Worm (Caenorhabditis elegans) whole organism, young adult: ENCODE results near the gene npr-28.

Source experiments
- B0035.1 ChIP-seq: sonication (generic microtip); optimal IDR thresholded peaks from 2 replicates; lab custom pipeline; 2016; ENCODE audit warnings: missing genetic modification characterization, mild to moderate bottlenecking, missing compliant biosample characterization, missing genotype, missing genetic modification reagents
- F22D6.2 ChIP-seq: sonication (generic microtip); optimal IDR thresholded peaks from 2 replicates; lab custom pipeline; 2016; ENCODE audit warnings: mild to moderate bottlenecking, missing genetic modification characterization, missing compliant biosample characterization
- F23B12.7 ChIP-seq: sonication (generic microtip); optimal IDR thresholded peaks from 2 replicates; lab custom pipeline; 2017; ENCODE audit warnings: missing genetic modification characterization, mild to moderate bottlenecking, missing compliant biosample characterization, antibody characterized with exemption, moderate library complexity; ENCODE audit not compliant: insufficient read depth
- F33H1.4 ChIP-seq: fragments of 200-800 bp; sonication (Bioruptor generic); IDR thresholded peaks from 2 replicates; pipeline ENCODE4 v1.3.6; 2022; ENCODE audit warnings: missing genetic modification reagents, missing genetic modification characterization, missing compliant biosample characterization
- F37B4.10 ChIP-seq: fragments of 200-800 bp; sonication (Bioruptor generic); IDR thresholded peaks from 2 replicates; pipeline ENCODE4 v1.3.6; 2022; ENCODE audit warnings: missing genetic modification characterization, missing compliant biosample characterization
- F49E8.2 ChIP-seq: sonication (generic microtip); optimal IDR thresholded peaks from 3 replicates; lab custom pipeline; 2017; ENCODE audit warnings: missing genetic modification characterization, mild to moderate bottlenecking, missing compliant biosample characterization, antibody characterized with exemption, moderate library complexity; ENCODE audit not compliant: insufficient read depth
- F57C9.4 ChIP-seq: sonication (generic microtip); optimal IDR thresholded peaks from 2 replicates; lab custom pipeline; 2017; ENCODE audit warnings: mild to moderate bottlenecking, missing genetic modification characterization, missing compliant biosample characterization
- T07F8.4 ChIP-seq: sonication (generic microtip); optimal IDR thresholded peaks from 2 replicates; lab custom pipeline; 2016; ENCODE audit warnings: mild to moderate bottlenecking, missing genetic modification characterization, moderate library complexity, missing compliant biosample characterization
- T26A5.8 ChIP-seq: sonication (generic microtip); optimal IDR thresholded peaks from 2 replicates; lab custom pipeline; 2016; ENCODE audit warnings: missing genetic modification characterization, missing compliant biosample characterization
- Y53F4B.3 ChIP-seq: fragments of 200-800 bp; sonication (Bioruptor generic); IDR thresholded peaks from 2 replicates; pipeline ENCODE4 v1.3.6; 2022; ENCODE audit warnings: missing genetic modification reagents, missing genetic modification characterization, missing compliant biosample characterization
- Y56A3A.18 ChIP-seq: fragments of 200-800 bp; sonication (Bioruptor generic); IDR thresholded peaks from 2 replicates; pipeline ENCODE4 v1.3.6; 2022; ENCODE audit warnings: missing genetic modification reagents, missing genetic modification characterization, missing compliant biosample characterization
- Y67H2A.10 ChIP-seq: fragments of 200-800 bp; sonication (Bioruptor generic); conservative IDR thresholded peaks from 2 replicates; pipeline ENCODE4 v1.3.6; 2022; ENCODE audit warnings: missing genetic modification reagents, missing genetic modification characterization, missing compliant biosample characterization
- ama-1 ChIP-seq, 3 experiments: fragments of 150-350 bp in 1 of 3; sonication (generic microtip) in 2 of 3; optimal IDR thresholded peaks; 2 replicates each; lab custom pipeline; 2014 to 2018; ENCODE audit warnings: missing biosample characterization in 2 of 3, missing genetic modification characterization in 2 of 3, missing genetic modification reagents in 2 of 3
- aptf-2 ChIP-seq: fragments of 200-800 bp; sonication (Bioruptor generic); conservative IDR thresholded peaks from 2 replicates; pipeline ENCODE4 v1.3.6; 2022; ENCODE audit warnings: missing genetic modification reagents, missing genetic modification characterization, missing compliant biosample characterization
- athp-1 ChIP-seq: sonication (generic microtip); optimal IDR thresholded peaks from 2 replicates; lab custom pipeline; 2017; ENCODE audit warnings: mild to moderate bottlenecking, missing genetic modification characterization, missing compliant biosample characterization
- attf-3 ChIP-seq: fragments of 200-800 bp; sonication (Bioruptor generic); conservative IDR thresholded peaks from 2 replicates; pipeline ENCODE4 v1.3.6; 2022; ENCODE audit warnings: missing genetic modification reagents, missing genetic modification characterization, missing compliant biosample characterization
- ccch-3 ChIP-seq: fragments of 200-800 bp; sonication (Bioruptor generic); optimal IDR thresholded peaks from 2 replicates; lab custom pipeline; 2018; ENCODE audit warnings: mild to moderate bottlenecking, missing genetic modification characterization, missing compliant biosample characterization
- cebp-2 ChIP-seq: fragments of 200-800 bp; sonication (Bioruptor generic); IDR thresholded peaks from 2 replicates; pipeline ENCODE4 v1.3.6; 2022; ENCODE audit warnings: missing genetic modification characterization, missing compliant biosample characterization
- ceh-27 ChIP-seq: fragments of 200-800 bp; sonication (Bioruptor generic); optimal IDR thresholded peaks from 2 replicates; lab custom pipeline; 2018; ENCODE audit warnings: mild to moderate bottlenecking, missing genetic modification characterization, moderate library complexity, missing compliant biosample characterization
- ceh-40 ChIP-seq: fragments of 200-800 bp; sonication (Bioruptor generic); IDR thresholded peaks from 2 replicates; pipeline ENCODE4 v1.3.6; 2022; ENCODE audit warnings: missing genetic modification characterization, missing compliant biosample characterization
- ceh-79 ChIP-seq: sonication (generic microtip); optimal IDR thresholded peaks from 2 replicates; lab custom pipeline; 2017; ENCODE audit warnings: mild to moderate bottlenecking, missing genetic modification characterization, missing compliant biosample characterization
- efl-1 ChIP-seq: fragments of 150-350 bp; optimal IDR thresholded peaks from 2 replicates; lab custom pipeline; 2014; ENCODE audit warnings: missing biosample characterization, missing genetic modification reagents, missing genetic modification characterization
- ekl-4 ChIP-seq: fragments of 200-800 bp; sonication (Bioruptor generic); IDR thresholded peaks from 2 replicates; pipeline ENCODE4 v1.3.6; 2022; ENCODE audit warnings: missing genetic modification reagents, missing genetic modification characterization, missing compliant biosample characterization
- fkh-3 ChIP-seq: sonication (generic microtip); optimal IDR thresholded peaks from 2 replicates; lab custom pipeline; 2016; ENCODE audit warnings: mild to moderate bottlenecking, missing genetic modification characterization, missing compliant biosample characterization
- hlh-26 ChIP-seq: fragments of 200-800 bp; sonication (Bioruptor generic); conservative IDR thresholded peaks from 2 replicates; pipeline ENCODE4 v1.3.6; 2022; ENCODE audit warnings: missing genetic modification reagents, missing genetic modification characterization, missing compliant biosample characterization
- hmg-20 ChIP-seq: fragments of 200-800 bp; sonication (Bioruptor generic); IDR thresholded peaks from 2 replicates; pipeline ENCODE4 v1.3.6; 2022; ENCODE audit warnings: missing genetic modification reagents, missing genetic modification characterization, missing compliant biosample characterization
- let-607 ChIP-seq, 2 experiments: fragments of 200-800 bp in 1 of 2; sonication (Bioruptor generic) in 1 of 2; sonication (generic microtip) in 1 of 2; optimal IDR thresholded peaks; 2 replicates each; lab custom pipeline; 2016 to 2018; ENCODE audit warnings: mild to moderate bottlenecking in 2 of 2, missing compliant biosample characterization in 2 of 2, missing genetic modification characterization in 2 of 2, moderate library complexity in 2 of 2, missing genotype in 1 of 2
- lin-40 ChIP-seq: sonication (generic microtip); optimal IDR thresholded peaks from 2 replicates; lab custom pipeline; 2016; ENCODE audit warnings: missing genetic modification characterization, mild to moderate bottlenecking, missing compliant biosample characterization, missing genotype, missing genetic modification reagents
- lin-54 ChIP-seq: fragments of 200-800 bp; sonication (Bioruptor generic); optimal IDR thresholded peaks from 2 replicates; lab custom pipeline; 2018; ENCODE audit warnings: mild to moderate bottlenecking, missing genetic modification characterization, missing compliant biosample characterization
- mel-28 ChIP-seq: sonication (generic microtip); optimal IDR thresholded peaks from 2 replicates; lab custom pipeline; 2016; ENCODE audit warnings: borderline replicate concordance, mild to moderate bottlenecking, missing genetic modification characterization, missing compliant biosample characterization
- pha-4 ChIP-seq: fragments of 150-350 bp; sonication (generic microtip); optimal IDR thresholded peaks from 2 replicates; lab custom pipeline; 2014; ENCODE audit warnings: missing biosample characterization, missing genetic modification reagents, missing genetic modification characterization
- rpc-1 ChIP-seq, 2 experiments: fragments of 150-350 bp in 1 of 2; sonication (generic microtip) in 1 of 2; optimal IDR thresholded peaks; 2 replicates each; lab custom pipeline; 2014 to 2018; ENCODE audit warnings: missing biosample characterization in 1 of 2, missing genetic modification characterization in 1 of 2, missing genetic modification reagents in 1 of 2, missing genotype in 1 of 2
- snpc-1.1 ChIP-seq: sonication (generic microtip); optimal IDR thresholded peaks from 2 replicates; lab custom pipeline; 2017; ENCODE audit warnings: missing genetic modification characterization, mild to moderate bottlenecking, missing compliant biosample characterization, antibody characterized with exemption, moderate library complexity, missing genotype, missing genetic modification reagents; ENCODE audit not compliant: insufficient read depth
- snpc-3.4 ChIP-seq: sonication (generic microtip); optimal IDR thresholded peaks from 2 replicates; lab custom pipeline; 2017; ENCODE audit warnings: missing genetic modification characterization, mild to moderate bottlenecking, missing compliant biosample characterization, antibody characterized with exemption, moderate library complexity, missing genotype, missing genetic modification reagents
- snpc-4 ChIP-seq, 5 experiments: fragments of 150-350 bp in 1 of 5; sonication (generic microtip) in 4 of 5; optimal IDR thresholded peaks; 2 replicates each; lab custom pipeline; 2014 to 2018; ENCODE audit warnings: missing genetic modification characterization in 5 of 5, missing biosample characterization in 3 of 5, antibody characterized with exemption in 2 of 5, mild to moderate bottlenecking in 2 of 5, missing compliant biosample characterization in 2 of 5, missing genotype in 2 of 5, moderate library complexity in 2 of 5, missing genetic modification reagents in 1 of 5
- unc-62 ChIP-seq: fragments of 150-350 bp; optimal IDR thresholded peaks from 2 replicates; lab custom pipeline; 2014; ENCODE audit warnings: missing biosample characterization, missing genetic modification reagents, missing genetic modification characterization
- zim-3 ChIP-seq: sonication (generic microtip); optimal IDR thresholded peaks from 2 replicates; lab custom pipeline; 2017; ENCODE audit warnings: mild to moderate bottlenecking, missing genetic modification characterization, moderate library complexity, missing compliant biosample characterization
- ztf-6 ChIP-seq: fragments of 200-800 bp; sonication (Bioruptor generic); IDR thresholded peaks from 2 replicates; pipeline ENCODE4 v1.3.6; 2022; ENCODE audit warnings: missing genetic modification reagents, missing genetic modification characterization, missing compliant biosample characterization

npr-28 gene

DNA sequence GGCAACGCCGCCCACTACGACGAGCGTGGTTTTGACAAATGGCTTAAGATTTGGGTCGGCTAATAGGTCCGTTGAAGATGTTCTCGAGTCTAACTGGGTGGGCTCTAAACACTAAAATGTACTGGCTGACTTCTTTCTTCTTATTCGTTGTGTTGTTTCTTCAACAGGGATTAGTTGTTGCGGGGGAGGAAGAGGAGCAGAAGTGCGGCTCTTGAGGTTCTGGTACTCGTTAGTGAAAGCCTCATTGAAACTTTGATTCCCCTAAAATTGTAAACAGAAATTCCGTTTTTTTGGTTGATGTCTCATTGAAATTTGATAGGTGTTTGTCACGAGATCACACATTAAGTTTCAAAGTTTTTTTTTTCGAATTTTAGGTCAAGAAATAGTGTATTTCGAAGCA, 40.1 kb downstream of the npr-28 start:
- no peak for TF ChIP-seq F23B12.7 (tag; lab: Kevin White, UChicago)
- no peak for TF ChIP-seq F22D6.2 (tag; lab: Kevin White, UChicago)
- TF ChIP-seq B0035.1: no peak
- no peak for TF ChIP-seq lin-40
- TF ChIP-seq ceh-27 (GFP tag; lab: Kevin White, UChicago): no peak
- no peak for TF ChIP-seq Y67H2A.10 (GFP tag; lab: Robert Waterston, UW)
- no peak for TF ChIP-seq attf-3
- TF ChIP-seq T26A5.8: no peak
- TF ChIP-seq let-607 (tag; optimal IDR thresholded peaks at IDR 0.05; lab: Kevin White, UChicago): no peak
- no peak for TF ChIP-seq T07F8.4
- no peak for TF ChIP-seq rpc-1 (optimal IDR thresholded peaks at IDR 0.05; lab: Kevin White, UChicago)
- no peak for TF ChIP-seq rpc-1 (tag; optimal IDR thresholded peaks at IDR 0.05; lab: Kevin White, UChicago)
- no peak for TF ChIP-seq efl-1
- TF ChIP-seq pha-4 (tag; lab: Kevin White, UChicago): no peak
- no peak for TF ChIP-seq ceh-40
- TF ChIP-seq F49E8.2 (tag; lab: Kevin White, UChicago): no peak

DNA sequence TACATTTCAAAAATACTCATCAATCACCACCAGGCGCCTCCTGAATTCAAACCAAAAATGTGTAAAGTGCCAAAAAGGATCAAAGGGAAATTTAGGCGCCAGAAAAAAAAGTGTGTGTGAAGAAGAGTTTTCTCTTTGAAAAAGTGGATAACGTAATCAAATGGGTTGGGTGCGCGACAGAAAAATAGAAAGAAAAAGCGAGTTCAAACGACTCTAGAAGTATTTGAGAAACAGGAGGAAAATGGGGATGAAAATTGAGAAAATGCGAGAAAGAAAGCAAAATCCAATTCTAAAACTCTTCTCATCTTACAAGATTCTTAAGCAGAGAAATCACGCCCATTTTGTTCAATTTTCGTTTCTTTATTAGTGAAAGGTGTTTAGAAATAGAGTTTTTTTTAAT, 42.4 kb downstream of the npr-28 start:
- TF ChIP-seq F57C9.4: no peak
- TF ChIP-seq ekl-4 (GFP tag; lab: Robert Waterston, UW): no peak
- no peak for TF ChIP-seq F33H1.4 (GFP tag; lab: Robert Waterston, UW)
- no peak for TF ChIP-seq hmg-20 (GFP tag; lab: Robert Waterston, UW)
- TF ChIP-seq unc-62 (GFP tag; lab: Kevin White, UChicago): no peak
- TF ChIP-seq let-607 (tag; optimal IDR thresholded peaks at IDR 0.05; lab: Kevin White, UChicago): no peak
- TF ChIP-seq ccch-3: no peak
- no peak for TF ChIP-seq snpc-3.4 (tag; lab: Kevin White, UChicago)
- TF ChIP-seq fkh-3 (tag; lab: Kevin White, UChicago): no peak
- no peak for TF ChIP-seq snpc-4 (GFP tag; optimal IDR thresholded peaks at IDR 0.05; lab: Kevin White, UChicago)
- no peak for TF ChIP-seq snpc-4 (tag; optimal IDR thresholded peaks at IDR 0.05; lab: Kevin White, UChicago)
- no peak for TF ChIP-seq mel-28 (tag; lab: Kevin White, UChicago)
- no peak for TF ChIP-seq zim-3 (tag; lab: Kevin White, UChicago)
- TF ChIP-seq ceh-79: no peak
- TF ChIP-seq ama-1 (optimal IDR thresholded peaks at IDR 0.05; lab: Kevin White, UChicago): no peak
- no peak for TF ChIP-seq ama-1 (GFP tag; optimal IDR thresholded peaks at IDR 0.05; lab: Kevin White, UChicago)
- TF ChIP-seq F37B4.10 (GFP tag; lab: Robert Waterston, UW): no peak
- TF ChIP-seq cebp-2 (GFP tag; lab: Robert Waterston, UW): no peak
- TF ChIP-seq snpc-1.1 (tag; lab: Kevin White, UChicago): no peak
- TF ChIP-seq Y67H2A.10 (GFP tag; lab: Robert Waterston, UW): no peak
- TF ChIP-seq ztf-6 (GFP tag; lab: Robert Waterston, UW): no peak
- TF ChIP-seq aptf-2 (GFP tag; lab: Robert Waterston, UW): no peak
- TF ChIP-seq, all 124 proteins: peak for 0

DNA sequence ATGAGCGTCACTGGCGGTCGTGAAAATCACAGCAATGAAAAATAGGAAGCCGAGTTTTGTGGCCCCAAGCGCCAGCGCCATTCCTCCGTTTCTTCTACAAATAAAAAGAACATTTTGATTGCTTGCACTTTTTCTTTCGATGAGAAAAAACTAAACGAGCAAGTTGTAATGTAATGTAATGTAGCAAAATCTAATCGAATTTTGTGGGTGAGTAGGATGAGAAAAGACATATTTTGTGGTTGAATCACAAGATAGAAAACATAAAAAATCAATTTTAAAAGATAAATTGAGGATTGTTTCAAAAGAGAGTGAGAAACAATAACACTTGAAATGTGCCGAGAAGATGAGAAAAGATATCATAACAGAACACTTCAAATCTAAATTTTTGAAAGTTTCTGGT, 43.3 kb downstream of the npr-28 start, which contains the start of gene R09F10.5:
Gene R09F10.5 (minus strand): TSS at position 101 of the 400 bp plus-strand sequence.
- TF ChIP-seq athp-1 (tag; lab: Kevin White, UChicago) (no peak), Y53F4B.3 (GFP tag; lab: Robert Waterston, UW) (no peak), Y56A3A.18 (GFP tag; lab: Robert Waterston, UW) (no peak), lin-54 (GFP tag; lab: Kevin White, UChicago) (no peak), F37B4.10 (GFP tag; lab: Robert Waterston, UW) (no peak), hlh-26 (GFP tag; lab: Robert Waterston, UW) (no peak)
